Worm (Caenorhabditis elegans) whole organism, young adult: ENCODE results near the gene attf-3.

Experiments
- B0019.2 ChIP-seq: fragments of 200-800 bp; sonication (Bioruptor generic); conservative IDR thresholded peaks from 2 replicates; pipeline ENCODE4 v1.3.6; 2022; ENCODE audit warnings: missing genetic modification reagents, missing genetic modification characterization, missing compliant biosample characterization
- C06A6.2 ChIP-seq: fragments of 200-800 bp; sonication (Bioruptor generic); conservative IDR thresholded peaks from 2 replicates; pipeline ENCODE4 v1.3.6; 2022; ENCODE audit warnings: missing genetic modification characterization, missing compliant biosample characterization
- C17E4.6 ChIP-seq: fragments of 200-800 bp; sonication (Bioruptor generic); IDR thresholded peaks from 2 replicates; pipeline ENCODE4 v1.3.6; 2022; ENCODE audit warnings: missing genetic modification reagents, missing genetic modification characterization, missing compliant biosample characterization
- F37B4.10 ChIP-seq: fragments of 200-800 bp; sonication (Bioruptor generic); IDR thresholded peaks from 2 replicates; pipeline ENCODE4 v1.3.6; 2022; ENCODE audit warnings: missing genetic modification characterization, missing compliant biosample characterization
- F49E8.2 ChIP-seq: sonication (generic microtip); optimal IDR thresholded peaks from 3 replicates; lab custom pipeline; 2017; ENCODE audit warnings: missing genetic modification characterization, mild to moderate bottlenecking, missing compliant biosample characterization, antibody characterized with exemption, moderate library complexity; ENCODE audit not compliant: insufficient read depth
- F55B11.4 ChIP-seq: sonication (generic microtip); optimal IDR thresholded peaks from 2 replicates; lab custom pipeline; 2016; ENCODE audit warnings: missing compliant biosample characterization, missing genetic modification characterization, borderline replicate concordance; ENCODE audit not compliant: insufficient read depth
- K12H6.12 ChIP-seq: fragments of 200-800 bp; sonication (Bioruptor generic); optimal IDR thresholded peaks from 2 replicates; lab custom pipeline; 2018; ENCODE audit warnings: mild to moderate bottlenecking, missing genetic modification characterization, missing compliant biosample characterization
- Y53F4B.3 ChIP-seq: fragments of 200-800 bp; sonication (Bioruptor generic); IDR thresholded peaks from 2 replicates; pipeline ENCODE4 v1.3.6; 2022; ENCODE audit warnings: missing genetic modification reagents, missing genetic modification characterization, missing compliant biosample characterization
- Y56A3A.18 ChIP-seq: fragments of 200-800 bp; sonication (Bioruptor generic); IDR thresholded peaks from 2 replicates; pipeline ENCODE4 v1.3.6; 2022; ENCODE audit warnings: missing genetic modification reagents, missing genetic modification characterization, missing compliant biosample characterization
- ZK185.1 ChIP-seq: sonication (generic microtip); optimal IDR thresholded peaks from 2 replicates; lab custom pipeline; 2016; ENCODE audit warnings: mild to moderate bottlenecking, missing genetic modification characterization, missing compliant biosample characterization; ENCODE audit not compliant: poor library complexity, severe bottlenecking
- ama-1 ChIP-seq, 3 experiments: fragments of 150-350 bp in 1 of 3; sonication (generic microtip) in 2 of 3; optimal IDR thresholded peaks; 2 replicates each; lab custom pipeline; 2014 to 2018; ENCODE audit warnings: missing biosample characterization in 2 of 3, missing genetic modification characterization in 2 of 3, missing genetic modification reagents in 2 of 3
- athp-1 ChIP-seq: sonication (generic microtip); optimal IDR thresholded peaks from 2 replicates; lab custom pipeline; 2017; ENCODE audit warnings: mild to moderate bottlenecking, missing genetic modification characterization, missing compliant biosample characterization
- bed-1 ChIP-seq: fragments of 200-800 bp; sonication (Bioruptor generic); IDR thresholded peaks from 2 replicates; pipeline ENCODE4 v1.3.6; 2022; ENCODE audit warnings: missing genetic modification reagents, missing genetic modification characterization, missing compliant biosample characterization
- bed-2 ChIP-seq: fragments of 200-800 bp; sonication (Bioruptor generic); IDR thresholded peaks from 2 replicates; pipeline ENCODE4 v1.3.6; 2022; ENCODE audit warnings: missing genetic modification reagents, missing genetic modification characterization, missing compliant biosample characterization
- ccch-3 ChIP-seq: fragments of 200-800 bp; sonication (Bioruptor generic); optimal IDR thresholded peaks from 2 replicates; lab custom pipeline; 2018; ENCODE audit warnings: mild to moderate bottlenecking, missing genetic modification characterization, missing compliant biosample characterization
- ceh-100 ChIP-seq: fragments of 200-800 bp; sonication (Bioruptor generic); IDR thresholded peaks from 2 replicates; pipeline ENCODE4 v1.3.6; 2022; ENCODE audit warnings: missing genetic modification reagents, missing genetic modification characterization, missing compliant biosample characterization
- ceh-40 ChIP-seq: fragments of 200-800 bp; sonication (Bioruptor generic); IDR thresholded peaks from 2 replicates; pipeline ENCODE4 v1.3.6; 2022; ENCODE audit warnings: missing genetic modification characterization, missing compliant biosample characterization
- ceh-79 ChIP-seq: sonication (generic microtip); optimal IDR thresholded peaks from 2 replicates; lab custom pipeline; 2017; ENCODE audit warnings: mild to moderate bottlenecking, missing genetic modification characterization, missing compliant biosample characterization
- dox-1 ChIP-seq: fragments of 200-800 bp; sonication (Bioruptor generic); IDR thresholded peaks from 2 replicates; pipeline ENCODE4 v1.3.6; 2022; ENCODE audit warnings: missing genetic modification reagents, missing genetic modification characterization, missing compliant biosample characterization
- egl-18 ChIP-seq: fragments of 200-800 bp; sonication (Bioruptor generic); IDR thresholded peaks from 2 replicates; pipeline ENCODE4 v1.3.6; 2022; ENCODE audit warnings: missing genetic modification reagents, missing genetic modification characterization, missing compliant biosample characterization
- gei-17 ChIP-seq: fragments of 200-800 bp; sonication (Bioruptor generic); optimal IDR thresholded peaks from 2 replicates; lab custom pipeline; 2018; ENCODE audit warnings: mild to moderate bottlenecking, missing genetic modification characterization, missing compliant biosample characterization
- him-1 ChIP-seq: sonication (generic microtip); optimal IDR thresholded peaks from 2 replicates; lab custom pipeline; 2016; ENCODE audit warnings: missing genotype, missing genetic modification reagents, missing genetic modification characterization, missing compliant biosample characterization
- hlh-12 ChIP-seq: sonication (generic microtip); optimal IDR thresholded peaks from 2 replicates; lab custom pipeline; 2016; ENCODE audit warnings: missing genetic modification characterization, missing compliant biosample characterization
- hmg-20 ChIP-seq: fragments of 200-800 bp; sonication (Bioruptor generic); IDR thresholded peaks from 2 replicates; pipeline ENCODE4 v1.3.6; 2022; ENCODE audit warnings: missing genetic modification reagents, missing genetic modification characterization, missing compliant biosample characterization
- lin-26 ChIP-seq: fragments of 200-800 bp; sonication (Bioruptor generic); IDR thresholded peaks from 2 replicates; pipeline ENCODE4 v1.3.6; 2022; ENCODE audit warnings: missing genetic modification reagents, missing genetic modification characterization, missing compliant biosample characterization
- lin-40 ChIP-seq: sonication (generic microtip); optimal IDR thresholded peaks from 2 replicates; lab custom pipeline; 2016; ENCODE audit warnings: missing genetic modification characterization, mild to moderate bottlenecking, missing compliant biosample characterization, missing genotype, missing genetic modification reagents
- madf-10 ChIP-seq: sonication (generic microtip); optimal IDR thresholded peaks from 2 replicates; lab custom pipeline; 2016; ENCODE audit warnings: mild to moderate bottlenecking, missing genetic modification characterization, missing compliant biosample characterization
- mcd-1 ChIP-seq: fragments of 200-800 bp; sonication (Bioruptor generic); IDR thresholded peaks from 2 replicates; pipeline ENCODE4 v1.3.6; 2022; ENCODE audit warnings: missing genetic modification reagents, missing genetic modification characterization, missing compliant biosample characterization
- mel-28 ChIP-seq: sonication (generic microtip); optimal IDR thresholded peaks from 2 replicates; lab custom pipeline; 2016; ENCODE audit warnings: borderline replicate concordance, mild to moderate bottlenecking, missing genetic modification characterization, missing compliant biosample characterization
- nfyb-1 ChIP-seq: fragments of 200-800 bp; sonication (Bioruptor generic); IDR thresholded peaks from 2 replicates; pipeline ENCODE4 v1.3.6; 2022; ENCODE audit warnings: missing genetic modification reagents, missing genetic modification characterization, missing compliant biosample characterization
- nhr-120 ChIP-seq: fragments of 200-800 bp; sonication (Bioruptor generic); IDR thresholded peaks from 2 replicates; pipeline ENCODE4 v1.3.6; 2022; ENCODE audit warnings: missing genetic modification characterization, missing compliant biosample characterization
- nhr-179 ChIP-seq: sonication (generic microtip); optimal IDR thresholded peaks from 2 replicates; lab custom pipeline; 2016; ENCODE audit warnings: mild to moderate bottlenecking, missing genetic modification characterization, missing compliant biosample characterization
- nhr-27 ChIP-seq: fragments of 200-800 bp; sonication (Bioruptor generic); optimal IDR thresholded peaks from 2 replicates; lab custom pipeline; 2018; ENCODE audit warnings: mild to moderate bottlenecking, missing genetic modification characterization, moderate library complexity, missing compliant biosample characterization
- pha-4 ChIP-seq: fragments of 150-350 bp; sonication (generic microtip); optimal IDR thresholded peaks from 2 replicates; lab custom pipeline; 2014; ENCODE audit warnings: missing biosample characterization, missing genetic modification reagents, missing genetic modification characterization
- repo-1 ChIP-seq: sonication (generic microtip); optimal IDR thresholded peaks from 2 replicates; lab custom pipeline; 2017; ENCODE audit warnings: mild to moderate bottlenecking, missing genetic modification characterization, missing compliant biosample characterization
- rpc-1 ChIP-seq, 2 experiments: fragments of 150-350 bp in 1 of 2; sonication (generic microtip) in 1 of 2; optimal IDR thresholded peaks; 2 replicates each; lab custom pipeline; 2014 to 2018; ENCODE audit warnings: missing biosample characterization in 1 of 2, missing genetic modification characterization in 1 of 2, missing genetic modification reagents in 1 of 2, missing genotype in 1 of 2
- snpc-1.1 ChIP-seq: sonication (generic microtip); optimal IDR thresholded peaks from 2 replicates; lab custom pipeline; 2017; ENCODE audit warnings: missing genetic modification characterization, mild to moderate bottlenecking, missing compliant biosample characterization, antibody characterized with exemption, moderate library complexity, missing genotype, missing genetic modification reagents; ENCODE audit not compliant: insufficient read depth
- sptf-2 ChIP-seq: fragments of 200-800 bp; sonication (Bioruptor generic); optimal IDR thresholded peaks from 2 replicates; lab custom pipeline; 2018; ENCODE audit warnings: mild to moderate bottlenecking, missing genetic modification characterization, missing compliant biosample characterization
- tlf-1 ChIP-seq: fragments of 200-800 bp; sonication (Bioruptor generic); optimal IDR thresholded peaks from 2 replicates; lab custom pipeline; 2018; ENCODE audit warnings: mild to moderate bottlenecking, missing genetic modification characterization, missing compliant biosample characterization
- ztf-18 ChIP-seq: sonication (generic microtip); optimal IDR thresholded peaks from 2 replicates; lab custom pipeline; 2016; ENCODE audit warnings: missing genotype, mild to moderate bottlenecking, missing genetic modification characterization, missing compliant biosample characterization
- ztf-25 ChIP-seq: fragments of 200-800 bp; sonication (Bioruptor generic); IDR thresholded peaks from 2 replicates; pipeline ENCODE4 v1.3.6; 2022; ENCODE audit warnings: missing genetic modification reagents, missing genetic modification characterization, missing compliant biosample characterization
- ztf-26 ChIP-seq: sonication (generic microtip); optimal IDR thresholded peaks from 2 replicates; lab custom pipeline; 2017; ENCODE audit warnings: missing genetic modification characterization, missing compliant biosample characterization
- ztf-28 ChIP-seq: fragments of 200-800 bp; sonication (Bioruptor generic); IDR thresholded peaks from 2 replicates; pipeline ENCODE4 v1.3.6; 2022; ENCODE audit warnings: missing genetic modification reagents, missing genetic modification characterization, missing compliant biosample characterization
- ztf-3 ChIP-seq: fragments of 200-800 bp; sonication (Bioruptor generic); optimal IDR thresholded peaks from 2 replicates; lab custom pipeline; 2018; ENCODE audit warnings: mild to moderate bottlenecking, missing genetic modification characterization, missing compliant biosample characterization
- ztf-6 ChIP-seq: fragments of 200-800 bp; sonication (Bioruptor generic); IDR thresholded peaks from 2 replicates; pipeline ENCODE4 v1.3.6; 2022; ENCODE audit warnings: missing genetic modification reagents, missing genetic modification characterization, missing compliant biosample characterization

Gene attf-3

ce11 chrIII:63584-64316 lies 22.4 kb downstream of the attf-3 start (continued):
- TF ChIP-seq pha-4 (tag; lab: Kevin White, UChicago) = no peak
- TF ChIP-seq bed-1 (GFP tag; lab: Robert Waterston, UW) = no peak
- TF ChIP-seq dox-1 = peak; percentile 69

ce11 chrIII:62383-62873 lies 23.8 kb downstream of the attf-3 start:
- peak; percentile 38; the same call in 1 of the 2 replicates for TF ChIP-seq nfyb-1
- no peak for TF ChIP-seq ztf-3 (GFP tag; lab: Kevin White, UChicago)
- no peak for TF ChIP-seq nhr-27 (tag; lab: Kevin White, UChicago)
- no peak for TF ChIP-seq C06A6.2
- TF ChIP-seq ceh-100 (GFP tag; lab: Robert Waterston, UW) = no peak
- TF ChIP-seq ccch-3 = no peak
- 0 out of 2 replicates have a peak, but pooled peaks have one; percentile 25 for TF ChIP-seq mcd-1 (GFP tag; lab: Robert Waterston, UW)
- no peak for TF ChIP-seq ceh-79
- no peak for TF ChIP-seq ztf-18
- no peak for TF ChIP-seq Y53F4B.3 (GFP tag; lab: Robert Waterston, UW)
- no peak for TF ChIP-seq F55B11.4 (tag; lab: Kevin White, UChicago)
- TF ChIP-seq ZK185.1 (tag; lab: Kevin White, UChicago) = peak; percentile 15
- no peak for TF ChIP-seq F37B4.10 (GFP tag; lab: Robert Waterston, UW)
- no peak for TF ChIP-seq bed-1 (GFP tag; lab: Robert Waterston, UW)
- TF ChIP-seq him-1 (tag; lab: Kevin White, UChicago) = no peak
- peak; percentile 54 for TF ChIP-seq athp-1 (tag; lab: Kevin White, UChicago)
- no peak for TF ChIP-seq B0019.2 (GFP tag; lab: Robert Waterston, UW)
- TF ChIP-seq Y56A3A.18 = 0 out of 2 replicates have a peak, but pooled peaks have one; percentile 30
- TF ChIP-seq tlf-1 = peak; percentile 25
- no peak for TF ChIP-seq nhr-120 (GFP tag; lab: Robert Waterston, UW)
- TF ChIP-seq ztf-28 (GFP tag; lab: Robert Waterston, UW) = no peak
- 0 out of 2 replicates have a peak, but pooled peaks have one; percentile 39 for TF ChIP-seq lin-26 (GFP tag; lab: Robert Waterston, UW)
- no peak for TF ChIP-seq mel-28
- TF ChIP-seq K12H6.12 (tag; lab: Kevin White, UChicago) = peak; percentile 41
- no peak for TF ChIP-seq bed-2 (GFP tag; lab: Robert Waterston, UW)
- no peak for TF ChIP-seq ceh-40
- TF ChIP-seq ama-1 (optimal IDR thresholded peaks at IDR 0.05; lab: Kevin White, UChicago) = no peak
- peak in 1 of 2 experiments; percentile 85 for TF ChIP-seq ama-1 (GFP tag; optimal IDR thresholded peaks at IDR 0.05; lab: Kevin White, UChicago)
- TF ChIP-seq ztf-26 (tag; lab: Kevin White, UChicago) = no peak
- no peak for TF ChIP-seq snpc-1.1 (tag; lab: Kevin White, UChicago)
- TF ChIP-seq repo-1 = no peak
- no peak for TF ChIP-seq C17E4.6 (GFP tag; lab: Robert Waterston, UW)
- TF ChIP-seq gei-17 (GFP tag; lab: Kevin White, UChicago) = no peak
- TF ChIP-seq rpc-1 (optimal IDR thresholded peaks at IDR 0.05; lab: Kevin White, UChicago) = no peak
- no peak for TF ChIP-seq rpc-1 (tag; optimal IDR thresholded peaks at IDR 0.05; lab: Kevin White, UChicago)
- TF ChIP-seq sptf-2 (GFP tag; lab: Kevin White, UChicago) = no peak
- TF ChIP-seq hlh-12 (tag; lab: Kevin White, UChicago) = no peak
- no peak for TF ChIP-seq ztf-25
- no peak for TF ChIP-seq hmg-20 (GFP tag; lab: Robert Waterston, UW)
- TF ChIP-seq nhr-179 (tag; lab: Kevin White, UChicago) = no peak
- TF ChIP-seq F49E8.2 (tag; lab: Kevin White, UChicago) = no peak
- no peak for TF ChIP-seq madf-10
- TF ChIP-seq lin-40 (tag; lab: Kevin White, UChicago) = peak; percentile 62
- TF ChIP-seq egl-18 (GFP tag; lab: Robert Waterston, UW) = no peak
- TF ChIP-seq ztf-6 = no peak
